Worm (Caenorhabditis elegans) whole organism, L1 larva: ENCODE results near the gene Y54G11A.9.
"Not testable (repeated sequence)": the region's sequence is repeated elsewhere in the genome, so short reads cannot be mapped to it uniquely, and the experiment has no call there.

Experiments used
- efl-3 ChIP-seq: fragments of 200-800 bp; sonication (Bioruptor generic); optimal IDR thresholded peaks from 2 replicates; lab custom pipeline; 2018; ENCODE audit warnings: mild to moderate bottlenecking, missing genetic modification characterization, missing compliant biosample characterization
- elt-2 ChIP-seq: sonication (generic microtip); optimal IDR thresholded peaks from 2 replicates; lab custom pipeline; 2016; ENCODE audit warnings: missing genetic modification characterization, mild to moderate bottlenecking, inconsistent platforms, missing compliant biosample characterization, missing genetic modification reagents
- grh-1 ChIP-seq: fragments of 200-800 bp; sonication (Bioruptor generic); IDR thresholded peaks from 2 replicates; pipeline ENCODE4 v1.3.6; 2022; ENCODE audit warnings: missing genetic modification reagents, missing genetic modification characterization, missing compliant biosample characterization
- mdl-1 ChIP-seq, 2 experiments: fragments of 150-350 bp; optimal IDR thresholded peaks; 2 replicates each; lab custom pipeline; 2014 to 2017; ENCODE audit warnings: missing biosample characterization in 2 of 2, missing genetic modification characterization in 2 of 2, inconsistent platforms in 1 of 2
- nhr-237 ChIP-seq: fragments of 150-350 bp; optimal IDR thresholded peaks from 2 replicates; lab custom pipeline; 2014; ENCODE audit warnings: missing biosample characterization, missing genetic modification characterization
- nhr-28 ChIP-seq: fragments of 150-350 bp; optimal IDR thresholded peaks from 2 replicates; lab custom pipeline; 2014; ENCODE audit warnings: missing biosample characterization, missing genetic modification characterization
- skn-1 ChIP-seq: fragments of 150-350 bp; optimal IDR thresholded peaks from 2 replicates; lab custom pipeline; 2014; ENCODE audit warnings: missing biosample characterization, missing genetic modification characterization
- sptf-1 ChIP-seq: fragments of 150-350 bp; optimal IDR thresholded peaks from 2 replicates; lab custom pipeline; 2014; ENCODE audit warnings: missing biosample characterization, missing genetic modification characterization

- TF ChIP-seq sptf-1 (tag; lab: Kevin White, UChicago); grh-1 (GFP tag; lab: Robert Waterston, UW); elt-2 (tag; lab: Kevin White, UChicago); skn-1 (tag; lab: Kevin White, UChicago); nhr-28 (tag; lab: Kevin White, UChicago); efl-3 (GFP tag; lab: Kevin White, UChicago); nhr-237 (tag; lab: Kevin White, UChicago); mdl-1 (tag; optimal IDR thresholded peaks at IDR 0.05; lab: Kevin White, UChicago): not testable (repeated sequence)
These were observed 49.2 kb downstream of the Y54G11A.9 start, which contains the start of gene Y54G11A.7 for ce11 chrII:14297050-14297449.
